Worm (Caenorhabditis elegans): ENCODE measurements around the gene slrp-1.

The slrp-1 gene

DNA sequence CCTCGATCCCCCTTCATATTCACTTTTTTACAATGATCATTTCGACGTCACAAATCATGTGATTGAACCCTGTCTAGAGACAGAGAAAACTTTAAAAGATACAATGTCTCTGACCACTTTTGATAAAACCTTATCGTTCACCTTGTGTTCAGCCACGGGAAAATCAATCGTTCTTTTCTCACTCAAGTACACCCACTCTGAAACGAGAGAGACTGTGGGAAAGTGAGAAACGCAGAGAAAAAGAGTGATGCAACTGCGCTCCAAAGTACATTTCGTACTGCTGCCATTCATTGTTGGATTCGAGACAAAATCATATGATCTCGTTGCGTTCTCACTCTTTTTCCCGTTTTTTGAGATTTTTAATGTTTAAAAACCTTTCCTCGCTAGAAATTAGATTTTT is 466 bp upstream of the slrp-1 start (continued):
- TF ChIP-seq unc-39 (tag; optimal IDR thresholded peaks at IDR 0.05): no peak
- peak; percentile 94 for TF ChIP-seq lin-15B (tag; optimal IDR thresholded peaks at IDR 0.05)
- peak; percentile 79 for TF ChIP-seq lsy-12 (tag; optimal IDR thresholded peaks at IDR 0.05)

DNA sequence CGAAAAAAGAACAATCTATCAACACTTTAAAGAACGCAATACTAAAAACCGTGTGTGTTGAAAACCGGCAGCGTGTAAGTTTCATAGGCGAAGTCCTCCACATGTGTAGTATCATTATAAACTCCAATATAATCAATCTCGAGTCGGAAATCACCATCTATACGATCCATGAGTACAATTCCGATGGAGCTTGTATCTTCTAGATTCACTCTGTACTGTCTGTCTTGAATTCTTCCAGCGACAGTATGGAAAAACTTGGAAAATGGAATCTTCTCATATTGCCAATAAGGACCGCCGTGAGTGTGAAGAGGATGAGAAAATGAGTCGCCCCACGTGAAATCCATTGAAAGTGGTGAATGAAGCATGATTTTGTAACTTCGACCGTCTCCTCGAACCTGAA is 1.3 kb downstream of the slrp-1 start:
- TF ChIP-seq nhr-237 (tag; optimal IDR thresholded peaks at IDR 0.05) (no peak), nhr-11 (tag; optimal IDR thresholded peaks at IDR 0.05) (no peak), ama-1 (optimal IDR thresholded peaks at IDR 0.05) (peak; percentile 76), mdl-1 (tag; optimal IDR thresholded peaks at IDR 0.05) (no peak), ceh-9 (tag; optimal IDR thresholded peaks at IDR 0.05) (no peak), hmg-11 (tag; optimal IDR thresholded peaks at IDR 0.05) (no peak), aly-2 (tag; optimal IDR thresholded peaks at IDR 0.05) (no peak), lin-39 (tag; optimal IDR thresholded peaks at IDR 0.05) (no peak), ztf-4 (tag; optimal IDR thresholded peaks at IDR 0.05) (no peak), elt-2 (tag; optimal IDR thresholded peaks at IDR 0.05) (peak; percentile 16), nhr-43 (tag; optimal IDR thresholded peaks at IDR 0.05; ENCODE audit: poor library complexity, severe bottlenecking) (peak; percentile 55), fkh-10 (GFP tag; optimal IDR thresholded peaks at IDR 0.05) (no peak), zag-1 (tag; optimal IDR thresholded peaks at IDR 0.05) (no peak), elt-3 (tag; optimal IDR thresholded peaks at IDR 0.05) (no peak), fos-1 (tag; optimal IDR thresholded peaks at IDR 0.05) (no peak), nhr-76 (tag; optimal IDR thresholded peaks at IDR 0.05) (no peak), nhr-67 (tag; optimal IDR thresholded peaks at IDR 0.05) (no peak), egl-27 (tag; optimal IDR thresholded peaks at IDR 0.05) (no peak), ceh-82 (tag; optimal IDR thresholded peaks at IDR 0.05) (no peak), tbx-2 (tag; optimal IDR thresholded peaks at IDR 0.05) (no peak), lsy-12 (tag; optimal IDR thresholded peaks at IDR 0.05) (peak; percentile 33), nhr-28 (tag; optimal IDR thresholded peaks at IDR 0.05) (no peak), jun-1 (tag; optimal IDR thresholded peaks at IDR 0.05) (no peak), unc-62 (GFP tag; optimal IDR thresholded peaks at IDR 0.05) (no peak), sea-2 (GFP tag; optimal IDR thresholded peaks at IDR 0.05) (no peak), R02D3.7 (tag; optimal IDR thresholded peaks at IDR 0.05) (no peak), nhr-12 (tag; optimal IDR thresholded peaks at IDR 0.05) (no peak), ceh-28 (tag; optimal IDR thresholded peaks at IDR 0.05) (no peak), eor-1 (tag; optimal IDR thresholded peaks at IDR 0.05) (no peak), unc-39 (tag; optimal IDR thresholded peaks at IDR 0.05) (no peak), fkh-2 (tag; optimal IDR thresholded peaks at IDR 0.05) (no peak), skn-1 (tag; optimal IDR thresholded peaks at IDR 0.05) (no peak), mml-1 (tag; optimal IDR thresholded peaks at IDR 0.05) (no peak), elt-1 (tag; optimal IDR thresholded peaks at IDR 0.05) (no peak), pha-4 (tag; optimal IDR thresholded peaks at IDR 0.05) (no peak), ztf-11 (tag; optimal IDR thresholded peaks at IDR 0.05) (no peak)

DNA sequence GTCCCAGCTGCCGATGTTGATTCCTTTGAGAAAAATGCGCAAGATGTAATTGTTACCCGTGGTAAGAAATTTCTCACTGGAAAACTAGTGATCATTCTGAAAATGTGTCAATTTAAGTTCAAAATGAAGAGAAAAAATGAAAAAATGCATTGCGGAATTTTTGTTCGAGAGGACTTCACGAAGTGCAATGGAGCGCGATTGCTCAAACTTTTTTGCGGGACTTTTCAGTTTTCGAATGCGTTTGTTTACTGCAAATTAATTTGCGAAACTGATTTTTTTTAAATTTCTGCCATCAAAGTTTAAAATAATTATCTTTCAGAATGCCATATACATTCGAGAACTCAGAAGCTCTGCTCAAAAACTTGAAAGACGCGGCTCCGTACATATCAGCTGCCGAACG is 2.9 kb downstream of the slrp-1 start, which contains the start of the genes nuaf-1 and bir-2:
TSS of gene nuaf-1 (minus strand) at position 98 of the 400 bp plus-strand sequence.
TSS of gene bir-2 (plus strand) at position 318 of the 400 bp plus-strand sequence.
- TF ChIP-seq nhr-237 (tag; optimal IDR thresholded peaks at IDR 0.05) (no peak), ceh-9 (tag; optimal IDR thresholded peaks at IDR 0.05) (no peak), mdl-1 (tag; optimal IDR thresholded peaks at IDR 0.05) (no peak), hmg-11 (tag; optimal IDR thresholded peaks at IDR 0.05) (peak; percentile 54), ceh-16 (tag; optimal IDR thresholded peaks at IDR 0.05) (no peak), elt-3 (tag; optimal IDR thresholded peaks at IDR 0.05) (no peak), ama-1 (optimal IDR thresholded peaks at IDR 0.05) (no peak), snpc-4 (tag; optimal IDR thresholded peaks at IDR 0.05) (peak; percentile 43), lin-15B (tag; optimal IDR thresholded peaks at IDR 0.05) (peak; percentile 91), fos-1 (tag; optimal IDR thresholded peaks at IDR 0.05) (no peak), ztf-11 (tag; optimal IDR thresholded peaks at IDR 0.05) (no peak), unc-39 (tag; optimal IDR thresholded peaks at IDR 0.05) (no peak), tbx-2 (tag; optimal IDR thresholded peaks at IDR 0.05) (no peak), nhr-43 (tag; optimal IDR thresholded peaks at IDR 0.05; ENCODE audit: poor library complexity, severe bottlenecking) (peak; percentile 7), skn-1 (tag; optimal IDR thresholded peaks at IDR 0.05) (no peak), eor-1 (tag; optimal IDR thresholded peaks at IDR 0.05) (no peak), nfya-1 (tag; optimal IDR thresholded peaks at IDR 0.05; ENCODE audit: insufficient read depth) (peak; percentile 55), daf-12 (tag; optimal IDR thresholded peaks at IDR 0.05) (no peak), ztf-4 (tag; optimal IDR thresholded peaks at IDR 0.05) (no peak), pha-4 (tag; optimal IDR thresholded peaks at IDR 0.05) (peak; percentile 85), R02D3.7 (tag; optimal IDR thresholded peaks at IDR 0.05) (peak; percentile 37), pqm-1 (tag; optimal IDR thresholded peaks at IDR 0.05) (peak; percentile 42), fkh-10 (GFP tag; optimal IDR thresholded peaks at IDR 0.05) (no peak), nhr-23 (tag; optimal IDR thresholded peaks at IDR 0.05) (peak; percentile 57), nhr-67 (tag; optimal IDR thresholded peaks at IDR 0.05) (no peak), lsy-12 (tag; optimal IDR thresholded peaks at IDR 0.05) (no peak), egl-5 (tag; optimal IDR thresholded peaks at IDR 0.05) (no peak), nhr-28 (tag; optimal IDR thresholded peaks at IDR 0.05) (no peak), elt-2 (tag; optimal IDR thresholded peaks at IDR 0.05) (peak; percentile 21), ceh-82 (tag; optimal IDR thresholded peaks at IDR 0.05) (no peak), nhr-77 (tag; optimal IDR thresholded peaks at IDR 0.05) (no peak), jun-1 (tag; optimal IDR thresholded peaks at IDR 0.05) (no peak), lin-39 (tag; optimal IDR thresholded peaks at IDR 0.05) (peak; percentile 50)

Measured in whole organism, L3 larva.